Worm (Caenorhabditis elegans): ENCODE data around the gene srw-109.

srw-109 gene

DNA sequence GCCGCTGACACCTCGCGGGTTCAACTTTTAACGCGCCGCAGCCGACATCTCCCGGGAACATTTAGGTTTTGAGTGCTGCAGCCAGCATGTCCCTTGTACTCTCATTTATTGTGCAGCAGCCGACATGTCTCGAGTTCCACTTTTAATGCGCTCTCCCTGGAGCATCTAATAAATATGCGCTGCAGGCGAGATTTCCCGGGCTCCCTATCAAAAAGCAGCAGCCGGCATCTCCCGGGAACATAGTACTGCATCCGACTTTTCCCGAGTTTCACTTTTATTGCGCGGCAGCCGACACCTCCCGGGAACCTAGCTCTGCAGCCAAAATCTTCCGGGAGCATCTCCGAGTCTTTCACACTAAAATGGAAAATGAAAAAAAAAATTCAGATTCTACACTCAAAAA is 12.2 kb upstream of the srw-109 start:
- no peak for TF ChIP-seq efl-3 (GFP tag; optimal IDR thresholded peaks at IDR 0.05)
- no peak for TF ChIP-seq C34B4.2 (tag; optimal IDR thresholded peaks at IDR 0.05)
- TF ChIP-seq nhr-47 (tag; optimal IDR thresholded peaks at IDR 0.05) = no peak
- TF ChIP-seq skn-1 (tag; optimal IDR thresholded peaks at IDR 0.05) = no peak
- no peak for TF ChIP-seq lin-39 (tag; optimal IDR thresholded peaks at IDR 0.05)
- TF ChIP-seq nhr-76 (tag; optimal IDR thresholded peaks at IDR 0.05) = no peak
- no peak for TF ChIP-seq swsn-7 (tag; optimal IDR thresholded peaks at IDR 0.05)
- no peak for TF ChIP-seq aly-2 (tag; optimal IDR thresholded peaks at IDR 0.05)
- TF ChIP-seq sup-37 (GFP tag; optimal IDR thresholded peaks at IDR 0.05) = no peak
- TF ChIP-seq nhr-84 (tag; optimal IDR thresholded peaks at IDR 0.05) = no peak
- TF ChIP-seq lir-3 (tag; optimal IDR thresholded peaks at IDR 0.05; ENCODE audit: poor library complexity) = no peak
- TF ChIP-seq mef-2 (tag; optimal IDR thresholded peaks at IDR 0.05) = no peak
- TF ChIP-seq efl-1 (optimal IDR thresholded peaks at IDR 0.05) = no peak
- TF ChIP-seq efl-1 (GFP tag; optimal IDR thresholded peaks at IDR 0.05 in 1 of 2) = no peak
- no peak for TF ChIP-seq isw-1 (GFP tag; IDR thresholded peaks at IDR 0.05)
- TF ChIP-seq mep-1 (tag; optimal IDR thresholded peaks at IDR 0.05) = no peak
- TF ChIP-seq elt-2 (tag; optimal IDR thresholded peaks at IDR 0.05) = no peak
- no peak for TF ChIP-seq lsy-2 (tag; optimal IDR thresholded peaks at IDR 0.05)
- no peak for TF ChIP-seq nhr-11 (tag; optimal IDR thresholded peaks at IDR 0.05)
- no peak for TF ChIP-seq pqm-1 (tag; optimal IDR thresholded peaks at IDR 0.05)

DNA sequence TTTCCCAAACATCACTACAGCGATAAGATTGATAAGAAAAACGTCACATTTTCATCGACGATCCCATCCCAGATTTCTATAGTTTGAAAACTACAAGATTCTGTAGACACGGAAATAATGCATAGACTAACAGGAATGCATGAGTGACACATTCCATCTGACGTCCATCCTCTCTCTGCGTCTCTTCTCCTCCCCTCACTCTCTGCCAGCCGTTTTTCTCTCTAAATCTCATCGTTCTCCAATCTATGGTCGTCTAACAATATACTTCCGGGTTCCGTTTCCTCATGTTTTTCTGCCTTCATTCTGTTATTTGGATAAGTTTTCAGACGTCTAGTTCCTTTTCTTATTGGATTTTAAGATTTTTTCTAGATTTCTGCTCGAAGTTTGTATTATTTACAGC is 10.3 kb upstream of the srw-109 start, which contains the start of gene F48G7.4:
TSS of gene F48G7.4 (plus strand) at position 400 of the 400 bp plus-strand sequence.
- TF ChIP-seq aly-2 (tag; optimal IDR thresholded peaks at IDR 0.05) (peak; percentile 54), nhr-90 (tag; optimal IDR thresholded peaks at IDR 0.05; ENCODE audit: poor library complexity) (no peak), nhr-47 (tag; optimal IDR thresholded peaks at IDR 0.05) (peak; percentile 86), nhr-20 (tag; optimal IDR thresholded peaks at IDR 0.05) (peak; percentile 91), ceh-88 (GFP tag; IDR thresholded peaks at IDR 0.05) (no peak), ces-1 (GFP tag; optimal IDR thresholded peaks at IDR 0.05) (no peak), ztf-4 (tag; optimal IDR thresholded peaks at IDR 0.05) (peak; percentile 73), blmp-1 (tag; optimal IDR thresholded peaks at IDR 0.05) (no peak), snpc-4 (tag; optimal IDR thresholded peaks at IDR 0.05) (peak; percentile 13), nhr-71 (tag; optimal IDR thresholded peaks at IDR 0.05) (peak; percentile 91), lin-39 (tag; optimal IDR thresholded peaks at IDR 0.05) (no peak), alr-1 (tag; optimal IDR thresholded peaks at IDR 0.05; ENCODE audit: borderline replicate concordance) (no peak), C34B4.2 (tag; optimal IDR thresholded peaks at IDR 0.05) (no peak), egl-13 (tag; optimal IDR thresholded peaks at IDR 0.05) (peak; percentile 55), egl-27 (tag; optimal IDR thresholded peaks at IDR 0.05) (peak in 1 of 2 experiments; percentile 45), ets-5 (GFP tag; IDR thresholded peaks at IDR 0.05) (no peak), ama-1 (optimal IDR thresholded peaks at IDR 0.05) (no peak), mdl-1 (tag; optimal IDR thresholded peaks at IDR 0.05) (peak in 1 of 2 experiments; percentile 11), efl-1 (optimal IDR thresholded peaks at IDR 0.05) (peak; percentile 73 to 75), efl-1 (GFP tag; optimal IDR thresholded peaks at IDR 0.05 in 1 of 2) (peak in 1 of 2 experiments; percentile 47), lin-35 (GFP tag; optimal IDR thresholded peaks at IDR 0.05) (peak; percentile 52 to 64), vab-15 (tag; optimal IDR thresholded peaks at IDR 0.05) (no peak), sup-37 (GFP tag; optimal IDR thresholded peaks at IDR 0.05) (no peak), nhr-85 (tag) (peak; percentile 95), mab-9 (GFP tag; IDR thresholded peaks at IDR 0.05) (no peak), nhr-84 (tag; optimal IDR thresholded peaks at IDR 0.05) (no peak), fkh-10 (GFP tag; optimal IDR thresholded peaks at IDR 0.05) (peak; percentile 38), lsy-2 (tag; optimal IDR thresholded peaks at IDR 0.05) (peak in 1 of 2 experiments; percentile 72), lin-15B (tag; optimal IDR thresholded peaks at IDR 0.05) (no peak), mep-1 (tag; optimal IDR thresholded peaks at IDR 0.05) (peak; percentile 25), unc-62 (GFP tag; optimal IDR thresholded peaks at IDR 0.05) (no peak), tlp-1 (tag; optimal IDR thresholded peaks at IDR 0.05) (no peak), Y116A8C.19 (tag; optimal IDR thresholded peaks at IDR 0.05; ENCODE audit: borderline replicate concordance) (no peak), jun-1 (tag; optimal IDR thresholded peaks at IDR 0.05) (peak; percentile 64), nhr-11 (tag; optimal IDR thresholded peaks at IDR 0.05) (peak; percentile 73), sptf-1 (tag; optimal IDR thresholded peaks at IDR 0.05) (no peak), fkh-8 (tag; optimal IDR thresholded peaks at IDR 0.05) (peak; percentile 91), nhr-28 (tag; optimal IDR thresholded peaks at IDR 0.05) (no peak), elt-3 (tag; optimal IDR thresholded peaks at IDR 0.05) (peak in 1 of 6 experiments; percentile 23), ceh-8 (GFP tag; optimal IDR thresholded peaks at IDR 0.05) (no peak), xbp-1 (tag; optimal IDR thresholded peaks at IDR 0.05) (peak; percentile 64), grh-1 (GFP tag; IDR thresholded peaks at IDR 0.05) (peak; percentile 48; the same call in 1 of the 2 replicates)

Measured in whole organism, L1 larva.